Worm (Caenorhabditis elegans) whole organism, young adult: ENCODE results near the gene C07D10.5.
"Not testable (repeated sequence)": the region's sequence is repeated elsewhere in the genome, so short reads cannot be mapped to it uniquely, and the experiment has no call there.

Experiments
- B0019.2 ChIP-seq: fragments of 200-800 bp; sonication (Bioruptor generic); conservative IDR thresholded peaks from 2 replicates; pipeline ENCODE4 v1.3.6; 2022; ENCODE audit warnings: missing genetic modification reagents, missing genetic modification characterization, missing compliant biosample characterization
- B0035.1 ChIP-seq: sonication (generic microtip); optimal IDR thresholded peaks from 2 replicates; lab custom pipeline; 2016; ENCODE audit warnings: missing genetic modification characterization, mild to moderate bottlenecking, missing compliant biosample characterization, missing genotype, missing genetic modification reagents
- F39B2.1 ChIP-seq: fragments of 200-800 bp; sonication (Bioruptor generic); IDR thresholded peaks from 2 replicates; pipeline ENCODE4 v1.3.6; 2022; ENCODE audit warnings: missing genetic modification reagents, missing genetic modification characterization, missing compliant biosample characterization
- F52B5.7 ChIP-seq: sonication (generic microtip); optimal IDR thresholded peaks from 2 replicates; lab custom pipeline; 2016; ENCODE audit warnings: mild to moderate bottlenecking, missing genetic modification characterization, missing compliant biosample characterization
- F57C9.4 ChIP-seq: sonication (generic microtip); optimal IDR thresholded peaks from 2 replicates; lab custom pipeline; 2017; ENCODE audit warnings: mild to moderate bottlenecking, missing genetic modification characterization, missing compliant biosample characterization
- Y56A3A.18 ChIP-seq: fragments of 200-800 bp; sonication (Bioruptor generic); IDR thresholded peaks from 2 replicates; pipeline ENCODE4 v1.3.6; 2022; ENCODE audit warnings: missing genetic modification reagents, missing genetic modification characterization, missing compliant biosample characterization
- ZK185.1 ChIP-seq: sonication (generic microtip); optimal IDR thresholded peaks from 2 replicates; lab custom pipeline; 2016; ENCODE audit warnings: mild to moderate bottlenecking, missing genetic modification characterization, missing compliant biosample characterization; ENCODE audit not compliant: poor library complexity, severe bottlenecking
- akir-1 ChIP-seq: fragments of 200-800 bp; sonication (Bioruptor generic); optimal IDR thresholded peaks from 2 replicates; lab custom pipeline; 2018; ENCODE audit warnings: mild to moderate bottlenecking, missing genetic modification characterization, moderate library complexity, missing compliant biosample characterization
- ama-1 ChIP-seq, 3 experiments: fragments of 150-350 bp in 1 of 3; sonication (generic microtip) in 2 of 3; optimal IDR thresholded peaks; 2 replicates each; lab custom pipeline; 2014 to 2018; ENCODE audit warnings: missing biosample characterization in 2 of 3, missing genetic modification characterization in 2 of 3, missing genetic modification reagents in 2 of 3
- aptf-3 ChIP-seq: fragments of 200-800 bp; sonication (Bioruptor generic); IDR thresholded peaks from 2 replicates; pipeline ENCODE4 v1.3.6; 2022; ENCODE audit warnings: missing genetic modification characterization, missing compliant biosample characterization
- attf-5 ChIP-seq: fragments of 200-800 bp; sonication (Bioruptor generic); optimal IDR thresholded peaks from 2 replicates; lab custom pipeline; 2018; ENCODE audit warnings: mild to moderate bottlenecking, missing genetic modification characterization, missing compliant biosample characterization
- dpl-1 ChIP-seq: fragments of 150-350 bp; optimal IDR thresholded peaks from 2 replicates; lab custom pipeline; 2014; ENCODE audit warnings: missing biosample characterization, missing genetic modification reagents, missing genetic modification characterization
- efl-1 ChIP-seq: fragments of 150-350 bp; optimal IDR thresholded peaks from 2 replicates; lab custom pipeline; 2014; ENCODE audit warnings: missing biosample characterization, missing genetic modification reagents, missing genetic modification characterization
- egl-44 ChIP-seq: fragments of 200-800 bp; sonication (Bioruptor generic); IDR thresholded peaks from 2 replicates; pipeline ENCODE4 v1.3.6; 2022; ENCODE audit warnings: missing genetic modification reagents, missing genetic modification characterization, missing compliant biosample characterization
- ekl-4 ChIP-seq: fragments of 200-800 bp; sonication (Bioruptor generic); IDR thresholded peaks from 2 replicates; pipeline ENCODE4 v1.3.6; 2022; ENCODE audit warnings: missing genetic modification reagents, missing genetic modification characterization, missing compliant biosample characterization
- fkh-3 ChIP-seq: sonication (generic microtip); optimal IDR thresholded peaks from 2 replicates; lab custom pipeline; 2016; ENCODE audit warnings: mild to moderate bottlenecking, missing genetic modification characterization, missing compliant biosample characterization
- gei-17 ChIP-seq: fragments of 200-800 bp; sonication (Bioruptor generic); optimal IDR thresholded peaks from 2 replicates; lab custom pipeline; 2018; ENCODE audit warnings: mild to moderate bottlenecking, missing genetic modification characterization, missing compliant biosample characterization
- hmg-1.2 ChIP-seq: fragments of 200-800 bp; sonication (Bioruptor generic); IDR thresholded peaks from 2 replicates; pipeline ENCODE4 v1.3.6; 2022; ENCODE audit warnings: missing genetic modification reagents, missing genetic modification characterization, missing compliant biosample characterization
- hmg-20 ChIP-seq: fragments of 200-800 bp; sonication (Bioruptor generic); IDR thresholded peaks from 2 replicates; pipeline ENCODE4 v1.3.6; 2022; ENCODE audit warnings: missing genetic modification reagents, missing genetic modification characterization, missing compliant biosample characterization
- hsf-1 ChIP-seq: fragments of 200-800 bp; sonication (Bioruptor generic); IDR thresholded peaks from 2 replicates; pipeline ENCODE4 v1.3.6; 2022; ENCODE audit warnings: missing genetic modification reagents, missing genetic modification characterization, missing compliant biosample characterization
- lag-1 ChIP-seq: fragments of 200-800 bp; sonication (Bioruptor generic); IDR thresholded peaks from 2 replicates; pipeline ENCODE4 v1.3.6; 2022; ENCODE audit warnings: missing genetic modification reagents, missing genetic modification characterization, missing compliant biosample characterization
- lin-26 ChIP-seq: fragments of 200-800 bp; sonication (Bioruptor generic); IDR thresholded peaks from 2 replicates; pipeline ENCODE4 v1.3.6; 2022; ENCODE audit warnings: missing genetic modification reagents, missing genetic modification characterization, missing compliant biosample characterization
- lin-40 ChIP-seq: sonication (generic microtip); optimal IDR thresholded peaks from 2 replicates; lab custom pipeline; 2016; ENCODE audit warnings: missing genetic modification characterization, mild to moderate bottlenecking, missing compliant biosample characterization, missing genotype, missing genetic modification reagents
- madf-10 ChIP-seq: sonication (generic microtip); optimal IDR thresholded peaks from 2 replicates; lab custom pipeline; 2016; ENCODE audit warnings: mild to moderate bottlenecking, missing genetic modification characterization, missing compliant biosample characterization
- nhr-27 ChIP-seq: fragments of 200-800 bp; sonication (Bioruptor generic); optimal IDR thresholded peaks from 2 replicates; lab custom pipeline; 2018; ENCODE audit warnings: mild to moderate bottlenecking, missing genetic modification characterization, moderate library complexity, missing compliant biosample characterization
- nhr-80 ChIP-seq: sonication (generic microtip); optimal IDR thresholded peaks from 2 replicates; lab custom pipeline; 2016; ENCODE audit warnings: missing genetic modification characterization, missing compliant biosample characterization
- rpc-1 ChIP-seq, 2 experiments: fragments of 150-350 bp in 1 of 2; sonication (generic microtip) in 1 of 2; optimal IDR thresholded peaks; 2 replicates each; lab custom pipeline; 2014 to 2018; ENCODE audit warnings: missing biosample characterization in 1 of 2, missing genetic modification characterization in 1 of 2, missing genetic modification reagents in 1 of 2, missing genotype in 1 of 2
- snpc-4 ChIP-seq, 5 experiments: fragments of 150-350 bp in 1 of 5; sonication (generic microtip) in 4 of 5; optimal IDR thresholded peaks; 2 replicates each; lab custom pipeline; 2014 to 2018; ENCODE audit warnings: missing genetic modification characterization in 5 of 5, missing biosample characterization in 3 of 5, antibody characterized with exemption in 2 of 5, mild to moderate bottlenecking in 2 of 5, missing compliant biosample characterization in 2 of 5, missing genotype in 2 of 5, moderate library complexity in 2 of 5, missing genetic modification reagents in 1 of 5
- sptf-2 ChIP-seq: fragments of 200-800 bp; sonication (Bioruptor generic); optimal IDR thresholded peaks from 2 replicates; lab custom pipeline; 2018; ENCODE audit warnings: mild to moderate bottlenecking, missing genetic modification characterization, missing compliant biosample characterization
- tlf-1 ChIP-seq: fragments of 200-800 bp; sonication (Bioruptor generic); optimal IDR thresholded peaks from 2 replicates; lab custom pipeline; 2018; ENCODE audit warnings: mild to moderate bottlenecking, missing genetic modification characterization, missing compliant biosample characterization

The C07D10.5 gene

DNA sequence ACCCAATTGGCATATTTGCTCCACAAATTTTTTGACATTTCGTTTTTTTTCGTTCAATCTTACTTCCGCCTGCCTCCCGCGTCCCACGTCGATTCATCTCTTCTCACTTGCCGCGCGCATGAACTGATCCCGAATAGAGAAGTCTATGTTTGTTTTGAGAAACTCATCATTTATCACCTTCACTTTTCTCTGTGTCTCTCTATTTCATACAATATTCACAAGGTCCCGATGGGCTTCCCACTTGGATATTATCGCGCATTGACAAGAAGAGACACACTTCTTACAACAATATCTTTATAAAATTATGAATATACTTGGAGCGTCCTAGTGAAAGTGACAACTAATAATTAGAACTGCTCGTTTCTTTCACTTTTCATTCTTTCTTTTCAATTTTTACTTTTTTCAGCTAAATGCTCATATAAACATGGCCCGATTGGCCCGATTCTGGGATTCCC, 22.8 kb upstream of the C07D10.5 start, which contains the start of gene insc-1:
TSS of gene insc-1 (plus strand) at position 405 of the 455 bp plus-strand sequence.
- no peak for TF ChIP-seq sptf-2
- no peak for TF ChIP-seq gei-17 (GFP tag; lab: Kevin White, UChicago)
- TF ChIP-seq akir-1 (GFP tag; lab: Kevin White, UChicago) = no peak
- TF ChIP-seq Y56A3A.18 (GFP tag; lab: Robert Waterston, UW) = no peak
- no peak for TF ChIP-seq F52B5.7 (tag; lab: Kevin White, UChicago)
- TF ChIP-seq B0019.2 (GFP tag; lab: Robert Waterston, UW) = no peak
- TF ChIP-seq dpl-1 (GFP tag; lab: Kevin White, UChicago) = no peak
- no peak for TF ChIP-seq lin-26 (GFP tag; lab: Robert Waterston, UW)
- no peak for TF ChIP-seq F57C9.4
- TF ChIP-seq efl-1 (GFP tag; lab: Kevin White, UChicago) = no peak
- TF ChIP-seq B0035.1 (tag; lab: Kevin White, UChicago) = no peak
- no peak for TF ChIP-seq lin-40 (tag; lab: Kevin White, UChicago)
- TF ChIP-seq aptf-3 (GFP tag; lab: Robert Waterston, UW) = no peak
- TF ChIP-seq tlf-1 (GFP tag; lab: Kevin White, UChicago) = no peak
- no peak for TF ChIP-seq madf-10 (tag; lab: Kevin White, UChicago)
- no peak for TF ChIP-seq lag-1 (GFP tag; lab: Robert Waterston, UW)
- no peak for TF ChIP-seq fkh-3
- TF ChIP-seq ama-1 (optimal IDR thresholded peaks at IDR 0.05; lab: Kevin White, UChicago) = no peak
- TF ChIP-seq ama-1 (GFP tag; optimal IDR thresholded peaks at IDR 0.05; lab: Kevin White, UChicago) = no peak
- no peak for TF ChIP-seq nhr-27 (tag; lab: Kevin White, UChicago)
- TF ChIP-seq F39B2.1 (GFP tag; lab: Robert Waterston, UW) = no peak

DNA sequence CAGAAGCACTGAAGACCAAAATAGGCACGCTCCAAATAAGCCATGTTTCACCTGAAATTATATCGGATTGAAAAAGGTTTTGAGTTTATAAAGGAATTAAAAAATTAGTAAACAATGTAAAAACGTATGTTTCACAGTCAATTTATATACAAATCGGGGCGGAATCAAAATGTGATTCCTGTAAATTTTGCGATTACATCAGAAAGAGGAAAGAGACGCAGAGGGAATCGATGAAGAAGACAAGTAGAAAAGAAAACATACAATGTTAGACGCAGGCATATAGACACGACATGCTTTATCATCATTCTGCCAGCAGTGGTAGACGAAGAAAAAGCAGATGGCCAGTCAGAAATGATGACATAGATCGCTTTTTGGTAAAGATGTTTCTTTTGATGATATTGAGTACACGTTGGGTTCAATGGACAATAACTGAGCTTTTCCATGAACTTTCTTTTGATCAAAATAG, 17.3 kb upstream of the C07D10.5 start, which contains the start of gene msra-1:
TSS of gene msra-1 (minus strand) at position 51 of the 466 bp plus-strand sequence.
- peak; percentile 80 for TF ChIP-seq nhr-80 (tag; lab: Kevin White, UChicago)
- TF ChIP-seq B0019.2 (GFP tag; lab: Robert Waterston, UW) = no peak
- no peak for TF ChIP-seq egl-44
- peak; percentile 32 for TF ChIP-seq ZK185.1 (tag; lab: Kevin White, UChicago)
- TF ChIP-seq gei-17 (GFP tag; lab: Kevin White, UChicago) = no peak
- TF ChIP-seq attf-5 (GFP tag; lab: Kevin White, UChicago) = peak; percentile 22
- TF ChIP-seq ekl-4 = no peak
- TF ChIP-seq lag-1 (GFP tag; lab: Robert Waterston, UW) = no peak
- no peak for TF ChIP-seq snpc-4 (GFP tag; optimal IDR thresholded peaks at IDR 0.05; lab: Kevin White, UChicago)
- no peak for TF ChIP-seq snpc-4 (tag; optimal IDR thresholded peaks at IDR 0.05; lab: Kevin White, UChicago)
- TF ChIP-seq hmg-1.2 (GFP tag; lab: Robert Waterston, UW) = peak; percentile 32; the same call in 1 of the 2 replicates
- TF ChIP-seq, all 124 proteins: peak for 4

DNA sequence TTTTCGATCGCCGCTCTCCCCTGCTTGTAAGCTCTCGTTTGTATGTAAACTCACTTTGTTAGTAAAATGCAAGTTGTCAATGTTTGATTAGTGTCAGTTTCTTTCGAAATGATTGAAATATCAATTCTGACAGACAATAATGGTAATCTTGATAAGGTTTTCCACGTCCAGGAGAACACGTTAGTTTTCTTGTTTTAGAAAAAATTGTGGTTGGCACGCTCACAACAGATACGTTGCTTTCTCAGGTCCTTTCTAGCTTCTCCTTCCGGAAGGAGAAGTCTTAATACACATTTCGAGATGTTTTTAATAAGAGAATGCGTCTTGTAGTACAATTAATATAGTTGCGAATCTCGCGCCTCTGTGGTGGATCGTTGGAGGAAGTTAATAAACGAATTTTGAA, 12.6 kb upstream of the C07D10.5 start, which contains the start of gene F43E2.6:
TSS of gene F43E2.6 (minus strand) at position 101 of the 400 bp plus-strand sequence.
- no peak for TF ChIP-seq hmg-20 (GFP tag; lab: Robert Waterston, UW)
- TF ChIP-seq ama-1 (optimal IDR thresholded peaks at IDR 0.05; lab: Kevin White, UChicago) = no peak
- no peak for TF ChIP-seq ama-1 (GFP tag; optimal IDR thresholded peaks at IDR 0.05; lab: Kevin White, UChicago)

DNA sequence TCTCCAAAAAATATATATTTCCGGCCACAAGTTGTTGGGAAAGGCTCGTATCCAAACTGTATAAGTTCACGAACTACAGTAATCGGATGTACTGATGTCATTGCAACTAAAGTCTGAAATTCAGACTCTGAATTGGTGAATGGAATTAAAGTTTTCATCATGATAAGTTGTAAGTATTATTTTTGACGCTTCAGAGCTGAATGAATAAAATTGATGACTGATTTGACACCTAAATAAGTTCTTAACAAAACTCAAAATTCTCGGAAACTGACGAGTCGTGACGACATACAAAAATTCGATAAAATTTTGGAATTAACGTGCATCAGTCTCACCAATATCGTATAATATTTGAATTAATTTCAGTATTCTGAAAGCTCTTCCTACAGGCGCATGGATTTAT, 11.2 kb upstream of the C07D10.5 start, which contains the start of gene F43E2.11:
TSS of gene F43E2.11 (minus strand) at position 101 of the 400 bp plus-strand sequence.
- TF ChIP-seq rpc-1 (optimal IDR thresholded peaks at IDR 0.05; lab: Kevin White, UChicago); rpc-1 (tag; optimal IDR thresholded peaks at IDR 0.05; lab: Kevin White, UChicago); hsf-1 (GFP tag; lab: Robert Waterston, UW); akir-1 (GFP tag; lab: Kevin White, UChicago): not testable (repeated sequence)
